Worm (Caenorhabditis elegans) whole organism, late embryonic: ENCODE results near the gene srx-20.

ENCODE experiments used
- elt-4 ChIP-seq: sonication (generic microtip); optimal IDR thresholded peaks from 2 replicates; lab custom pipeline; 2016; ENCODE audit warnings: missing genetic modification characterization, missing compliant biosample characterization
- nhr-11 ChIP-seq: fragments of 150-350 bp; optimal IDR thresholded peaks from 2 replicates; lab custom pipeline; 2014; ENCODE audit warnings: missing biosample characterization, missing genetic modification characterization
- odd-2 ChIP-seq: sonication (generic microtip); optimal IDR thresholded peaks from 2 replicates; lab custom pipeline; 2017; ENCODE audit warnings: antibody characterized with exemption, mild to moderate bottlenecking, missing genetic modification characterization, missing compliant biosample characterization
- pqm-1 ChIP-seq: sonication (generic microtip); optimal IDR thresholded peaks from 2 replicates; lab custom pipeline; 2016; ENCODE audit warnings: missing genetic modification characterization, missing compliant biosample characterization

- TF ChIP-seq elt-4: no peak
- TF ChIP-seq odd-2 (tag; lab: Kevin White, UChicago): no peak
- no peak for TF ChIP-seq nhr-11 (tag; lab: Kevin White, UChicago)
- no peak for TF ChIP-seq pqm-1
Measured at ce11 chrIV:6883342-6883741, 15.5 kb downstream of the srx-20 start, which contains the start of gene tre-2.
